Worm (Caenorhabditis elegans) whole organism, mixed stage, embryonic: ENCODE results near the gene srg-26.

ENCODE experiments used
- M03D4.4 ChIP-seq: sonication (generic microtip); optimal IDR thresholded peaks from 2 replicates; lab custom pipeline; 2017; ENCODE audit warnings: mild to moderate bottlenecking, missing genetic modification characterization, missing compliant biosample characterization
- bed-3 ChIP-seq: fragments of 200-800 bp; sonication (Bioruptor generic); optimal IDR thresholded peaks from 3 replicates; lab custom pipeline; 2018; ENCODE audit warnings: mild to moderate bottlenecking, missing genetic modification characterization, moderate library complexity, missing compliant biosample characterization
- blmp-1 ChIP-seq: fragments of 150-350 bp; optimal IDR thresholded peaks from 2 replicates; lab custom pipeline; 2014; ENCODE audit warnings: missing biosample characterization, missing genetic modification characterization
- ceh-39 ChIP-seq: fragments of 150-350 bp; optimal IDR thresholded peaks from 2 replicates; lab custom pipeline; 2014; ENCODE audit warnings: missing biosample characterization, missing genetic modification characterization
- ceh-43 ChIP-seq: fragments of 200-800 bp; sonication (Bioruptor generic); optimal IDR thresholded peaks from 2 replicates; lab custom pipeline; 2018; ENCODE audit warnings: mild to moderate bottlenecking, missing genetic modification characterization, moderate library complexity, missing compliant biosample characterization
- ceh-83 ChIP-seq: fragments of 200-800 bp; sonication (Bioruptor generic); optimal IDR thresholded peaks from 2 replicates; lab custom pipeline; 2018; ENCODE audit warnings: mild to moderate bottlenecking, missing genetic modification characterization, missing compliant biosample characterization
- ces-1 ChIP-seq: fragments of 150-350 bp; optimal IDR thresholded peaks from 2 replicates; lab custom pipeline; 2014; ENCODE audit warnings: missing biosample characterization, missing genetic modification reagents, missing genetic modification characterization
- cnd-1 ChIP-seq: fragments of 200-800 bp; sonication (Bioruptor generic); optimal IDR thresholded peaks from 2 replicates; lab custom pipeline; 2018; ENCODE audit warnings: mild to moderate bottlenecking, missing genetic modification characterization, missing compliant biosample characterization
- drap-1 ChIP-seq: fragments of 200-800 bp; sonication (Bioruptor generic); optimal IDR thresholded peaks from 3 replicates; lab custom pipeline; 2018; ENCODE audit warnings: mild to moderate bottlenecking, missing genetic modification characterization, missing compliant biosample characterization
- elt-1 ChIP-seq: sonication (generic microtip); optimal IDR thresholded peaks from 2 replicates; lab custom pipeline; 2017; ENCODE audit warnings: missing genetic modification characterization, mild to moderate bottlenecking, missing compliant biosample characterization, antibody characterized with exemption, moderate library complexity, borderline replicate concordance; ENCODE audit not compliant: insufficient read depth
- elt-3 ChIP-seq: fragments of 150-350 bp; optimal IDR thresholded peaks from 2 replicates; lab custom pipeline; 2014; ENCODE audit warnings: missing biosample characterization, missing genetic modification characterization
- flh-1 ChIP-seq: fragments of 200-800 bp; sonication (Bioruptor generic); optimal IDR thresholded peaks from 2 replicates; lab custom pipeline; 2018; ENCODE audit warnings: mild to moderate bottlenecking, missing genetic modification characterization, moderate library complexity, missing compliant biosample characterization
- ham-2 ChIP-seq: fragments of 200-800 bp; sonication (Bioruptor generic); optimal IDR thresholded peaks from 2 replicates; lab custom pipeline; 2018; ENCODE audit warnings: mild to moderate bottlenecking, missing genetic modification characterization, missing compliant biosample characterization
- hlh-1 ChIP-seq: fragments of 150-350 bp; optimal IDR thresholded peaks from 2 replicates; lab custom pipeline; 2014; ENCODE audit warnings: missing biosample characterization, missing genetic modification reagents, missing genetic modification characterization
- lin-13 ChIP-seq: fragments of 150-350 bp; optimal IDR thresholded peaks from 2 replicates; lab custom pipeline; 2014; ENCODE audit warnings: missing biosample characterization, missing genetic modification characterization
- lin-32 ChIP-seq: fragments of 200-800 bp; sonication (Bioruptor generic); optimal IDR thresholded peaks from 2 replicates; lab custom pipeline; 2018; ENCODE audit warnings: mild to moderate bottlenecking, missing genetic modification characterization, missing compliant biosample characterization
- lsy-2 ChIP-seq: fragments of 150-350 bp; optimal IDR thresholded peaks from 2 replicates; lab custom pipeline; 2014; ENCODE audit warnings: missing biosample characterization, missing genetic modification characterization
- mab-5 ChIP-seq: fragments of 150-350 bp; optimal IDR thresholded peaks from 2 replicates; lab custom pipeline; 2014; ENCODE audit warnings: missing biosample characterization, missing genetic modification characterization
- mep-1 ChIP-seq: fragments of 150-350 bp; optimal IDR thresholded peaks from 2 replicates; lab custom pipeline; 2017; ENCODE audit warnings: missing biosample characterization, missing genetic modification reagents, missing genetic modification characterization, inconsistent platforms
- mls-2 ChIP-seq: sonication (generic microtip); optimal IDR thresholded peaks from 2 replicates; lab custom pipeline; 2016; ENCODE audit warnings: mild to moderate bottlenecking, missing genetic modification characterization, moderate library complexity, missing compliant biosample characterization
- nhr-12 ChIP-seq: fragments of 150-350 bp; optimal IDR thresholded peaks from 2 replicates; lab custom pipeline; 2014; ENCODE audit warnings: missing biosample characterization, missing genetic modification characterization
- nhr-2 ChIP-seq: fragments of 150-350 bp; optimal IDR thresholded peaks from 2 replicates; lab custom pipeline; 2014; ENCODE audit warnings: missing biosample characterization, missing genetic modification characterization
- nhr-237 ChIP-seq: fragments of 150-350 bp; optimal IDR thresholded peaks from 2 replicates; lab custom pipeline; 2014; ENCODE audit warnings: missing biosample characterization, missing genetic modification characterization
- nhr-28 ChIP-seq: fragments of 150-350 bp; optimal IDR thresholded peaks from 2 replicates; lab custom pipeline; 2014; ENCODE audit warnings: missing biosample characterization, missing genetic modification characterization
- nhr-76 ChIP-seq: sonication (generic microtip); optimal IDR thresholded peaks from 2 replicates; lab custom pipeline; 2017; ENCODE audit warnings: missing biosample characterization, missing genetic modification characterization
- pha-4 ChIP-seq: fragments of 150-350 bp; optimal IDR thresholded peaks from 2 replicates; lab custom pipeline; 2018; ENCODE audit warnings: missing biosample characterization, missing genetic modification reagents, missing genetic modification characterization
- sem-2 ChIP-seq: fragments of 200-800 bp; sonication (Bioruptor generic); optimal IDR thresholded peaks from 2 replicates; lab custom pipeline; 2018; ENCODE audit warnings: mild to moderate bottlenecking, missing genetic modification characterization, missing compliant biosample characterization
- snpc-4 ChIP-seq: fragments of 150-350 bp; optimal IDR thresholded peaks from 2 replicates; lab custom pipeline; 2014; ENCODE audit warnings: missing biosample characterization, missing genetic modification characterization
- sptf-1 ChIP-seq: sonication (generic microtip); optimal IDR thresholded peaks from 2 replicates; lab custom pipeline; 2017; ENCODE audit warnings: mild to moderate bottlenecking, missing genetic modification characterization, moderate library complexity, missing compliant biosample characterization
- tbx-8 ChIP-seq: fragments of 200-800 bp; sonication (Bioruptor generic); optimal IDR thresholded peaks from 2 replicates; lab custom pipeline; 2018; ENCODE audit warnings: mild to moderate bottlenecking, missing genetic modification characterization, moderate library complexity, missing compliant biosample characterization
- unc-120 ChIP-seq: sonication (generic microtip); optimal IDR thresholded peaks from 2 replicates; lab custom pipeline; 2017; ENCODE audit warnings: missing genetic modification characterization, missing compliant biosample characterization; ENCODE audit not compliant: poor library complexity, severe bottlenecking
- unc-62 ChIP-seq: fragments of 150-350 bp; optimal IDR thresholded peaks from 2 replicates; lab custom pipeline; 2014; ENCODE audit warnings: missing biosample characterization, missing genetic modification reagents, missing genetic modification characterization
- zip-8 ChIP-seq: fragments of 150-350 bp; optimal IDR thresholded peaks from 2 replicates; lab custom pipeline; 2014; ENCODE audit warnings: missing biosample characterization, missing genetic modification characterization
- ztf-11 ChIP-seq: fragments of 150-350 bp; optimal IDR thresholded peaks from 2 replicates; lab custom pipeline; 2014; ENCODE audit warnings: missing biosample characterization, missing genetic modification characterization

The srg-26 gene

ce11 chrV:5330967-5331366, at the start of gene srg-26:
Gene srg-26 (plus strand): TSS chrV:5331267.
- no peak for TF ChIP-seq elt-3 (tag; lab: Kevin White, UChicago)
- no peak for TF ChIP-seq flh-1 (GFP tag; lab: Kevin White, UChicago)
- no peak for TF ChIP-seq ceh-39
- no peak for TF ChIP-seq M03D4.4 (tag; lab: Kevin White, UChicago)
- TF ChIP-seq drap-1 (GFP tag; lab: Kevin White, UChicago), result no peak
- no peak for TF ChIP-seq zip-8 (tag; lab: Kevin White, UChicago)
- no peak for TF ChIP-seq nhr-237 (tag; lab: Kevin White, UChicago)
- TF ChIP-seq snpc-4, result no peak
- no peak for TF ChIP-seq unc-120 (tag; lab: Kevin White, UChicago)
- TF ChIP-seq tbx-8 (GFP tag; lab: Kevin White, UChicago), result no peak
- no peak for TF ChIP-seq ztf-11
- TF ChIP-seq pha-4 (tag; lab: Kevin White, UChicago), result no peak
- no peak for TF ChIP-seq lin-32
- TF ChIP-seq cnd-1, result no peak
- TF ChIP-seq ceh-43 (GFP tag; lab: Kevin White, UChicago), result no peak
- no peak for TF ChIP-seq sem-2 (GFP tag; lab: Kevin White, UChicago)
- TF ChIP-seq, all 35 proteins: peak for 0

DNA sequence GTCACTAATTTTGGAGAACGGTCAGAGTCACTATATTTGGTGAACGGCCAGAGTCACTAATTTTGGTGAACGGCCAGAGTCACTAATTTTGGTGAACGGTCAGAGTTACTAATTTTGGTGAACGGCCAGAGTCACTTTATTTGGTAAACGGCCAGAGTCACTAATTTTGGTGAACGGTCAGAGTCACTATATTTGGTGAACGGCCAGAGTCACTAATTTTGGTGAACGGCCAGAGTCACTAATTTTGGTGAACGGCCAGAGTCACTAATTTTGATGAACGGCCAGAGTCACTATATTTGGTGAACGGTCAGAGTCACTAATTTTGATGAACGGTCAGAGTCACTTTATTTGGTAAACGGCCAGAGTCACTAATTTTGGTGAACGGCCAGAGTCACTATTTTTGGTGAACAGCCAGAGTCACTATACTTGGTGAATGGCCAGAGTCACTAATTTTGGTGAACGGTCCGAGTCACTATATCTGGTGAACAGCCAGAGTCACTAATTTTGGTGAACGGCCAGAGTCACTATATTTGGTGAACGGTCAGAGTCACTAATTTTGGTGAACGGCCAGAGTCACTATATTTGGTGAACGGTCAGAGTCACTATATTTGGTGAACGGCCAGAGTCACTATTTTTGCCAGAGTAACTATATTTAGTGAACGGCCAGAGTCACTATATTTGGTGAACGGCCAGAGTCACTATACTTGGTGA, 46.6 kb upstream of the srg-26 start:
- TF ChIP-seq bed-3 (GFP tag; lab: Kevin White, UChicago) (peak; percentile 4), M03D4.4 (tag; lab: Kevin White, UChicago) (peak; percentile 61), ceh-43 (GFP tag; lab: Kevin White, UChicago) (peak; percentile 26), sptf-1 (tag; lab: Kevin White, UChicago) (peak; percentile 27), ceh-83 (GFP tag; lab: Kevin White, UChicago) (peak; percentile 90), drap-1 (GFP tag; lab: Kevin White, UChicago) (peak; percentile 71), mls-2 (tag; lab: Kevin White, UChicago) (peak; percentile 12), cnd-1 (peak; percentile 20), tbx-8 (GFP tag; lab: Kevin White, UChicago) (peak; percentile 69)

- TF ChIP-seq nhr-28 (tag; lab: Kevin White, UChicago) (no peak), nhr-2 (no peak), ham-2 (GFP tag; lab: Kevin White, UChicago) (no peak), ceh-43 (GFP tag; lab: Kevin White, UChicago) (no peak), drap-1 (GFP tag; lab: Kevin White, UChicago) (no peak), nhr-76 (tag; lab: Kevin White, UChicago) (no peak), ces-1 (GFP tag; lab: Kevin White, UChicago) (no peak)
These were observed 43.8 kb upstream of the srg-26 start, which contains the start of gene Y49G5A.1 for ce11 chrV:5287273-5287672. Gene Y49G5A.1 (minus strand): TSS chrV:5287373.

ce11 chrV:5288676-5289075, 42.4 kb upstream of the srg-26 start:
- TF ChIP-seq elt-1 (tag; lab: Kevin White, UChicago) (no peak), cnd-1 (no peak), flh-1 (GFP tag; lab: Kevin White, UChicago) (no peak), drap-1 (GFP tag; lab: Kevin White, UChicago) (no peak), nhr-12 (tag; lab: Kevin White, UChicago) (no peak), ces-1 (GFP tag; lab: Kevin White, UChicago) (peak; percentile 79)

DNA sequence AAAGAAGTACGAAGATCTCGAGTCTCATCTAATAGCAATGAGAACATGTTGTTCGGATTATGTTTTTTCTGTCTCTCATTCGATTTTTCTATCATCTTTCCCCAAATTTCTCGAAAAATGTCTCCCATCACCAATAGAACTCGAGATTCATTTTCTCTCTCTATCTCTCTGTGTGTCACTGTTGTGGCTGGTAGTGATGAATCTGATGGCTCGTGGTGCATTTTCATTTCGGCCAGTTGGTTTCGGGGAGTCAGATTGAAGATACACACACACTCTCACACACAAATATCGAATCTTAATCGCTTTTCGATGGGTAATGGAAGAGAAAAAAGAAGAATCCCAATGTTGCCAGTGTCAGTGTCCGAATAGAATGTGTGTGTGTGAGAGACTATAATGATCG, 35.1 kb upstream of the srg-26 start:
- TF ChIP-seq drap-1 (GFP tag; lab: Kevin White, UChicago) (no peak), ces-1 (GFP tag; lab: Kevin White, UChicago) (no peak), blmp-1 (tag; lab: Kevin White, UChicago) (no peak), hlh-1 (tag; lab: Kevin White, UChicago) (peak; percentile 84), lsy-2 (tag; lab: Kevin White, UChicago) (no peak), nhr-2 (no peak), lin-32 (no peak), M03D4.4 (tag; lab: Kevin White, UChicago) (no peak), snpc-4 (no peak), mls-2 (tag; lab: Kevin White, UChicago) (no peak), nhr-28 (tag; lab: Kevin White, UChicago) (no peak), tbx-8 (GFP tag; lab: Kevin White, UChicago) (no peak), mep-1 (tag; lab: Kevin White, UChicago) (no peak), lin-13 (no peak), unc-62 (GFP tag; lab: Kevin White, UChicago) (peak; percentile 80), nhr-237 (tag; lab: Kevin White, UChicago) (no peak), unc-120 (tag; lab: Kevin White, UChicago) (peak; percentile 61), ham-2 (GFP tag; lab: Kevin White, UChicago) (no peak), nhr-76 (tag; lab: Kevin White, UChicago) (no peak), mab-5 (tag; lab: Kevin White, UChicago) (no peak), ztf-11 (no peak)
